Worm (Caenorhabditis elegans) whole organism, L3 larva: ENCODE measurements around the gene T28D6.5.

Experiments used
- ceh-28 ChIP-seq: fragments of 150-350 bp; optimal IDR thresholded peaks from 2 replicates; lab custom pipeline; 2014; ENCODE audit warnings: missing biosample characterization, missing genetic modification reagents, missing genetic modification characterization
- ceh-82 ChIP-seq: fragments of 150-350 bp; optimal IDR thresholded peaks from 2 replicates; lab custom pipeline; 2014; ENCODE audit warnings: missing biosample characterization, missing genetic modification characterization
- nhr-11 ChIP-seq: fragments of 150-350 bp; optimal IDR thresholded peaks from 2 replicates; lab custom pipeline; 2014; ENCODE audit warnings: missing biosample characterization, missing genetic modification characterization
- nhr-237 ChIP-seq: fragments of 150-350 bp; optimal IDR thresholded peaks from 2 replicates; lab custom pipeline; 2014; ENCODE audit warnings: missing biosample characterization, missing genetic modification characterization
- nhr-77 ChIP-seq: fragments of 150-350 bp; optimal IDR thresholded peaks from 2 replicates; lab custom pipeline; 2014; ENCODE audit warnings: missing biosample characterization, missing genetic modification characterization
- pha-4 ChIP-seq: fragments of 150-350 bp; optimal IDR thresholded peaks from 2 replicates; lab custom pipeline; 2014; ENCODE audit warnings: missing biosample characterization, missing genetic modification reagents, missing genetic modification characterization
- skn-1 ChIP-seq: fragments of 150-350 bp; optimal IDR thresholded peaks from 2 replicates; lab custom pipeline; 2014; ENCODE audit warnings: missing biosample characterization, missing genetic modification characterization
- unc-62 ChIP-seq: fragments of 150-350 bp; sonication (generic microtip); optimal IDR thresholded peaks from 4 replicates; lab custom pipeline; 2014; ENCODE audit warnings: missing biosample characterization, missing genetic modification reagents, missing genetic modification characterization

ce11 chrIII:11333032-11333732 is at the start of gene T28D6.5:
- TF ChIP-seq skn-1 (tag; lab: Kevin White, UChicago) (no peak), nhr-11 (tag; lab: Kevin White, UChicago) (no peak), ceh-82 (tag; lab: Kevin White, UChicago) (no peak), nhr-77 (tag; lab: Kevin White, UChicago) (no peak), unc-62 (GFP tag; lab: Kevin White, UChicago) (no peak), ceh-28 (tag; lab: Kevin White, UChicago) (no peak), pha-4 (tag; lab: Kevin White, UChicago) (no peak), nhr-237 (no peak)
